Worm (Caenorhabditis elegans) whole organism, L2 larva: ENCODE data around the gene fat-3.

Experiments
- C34F6.9 ChIP-seq: fragments of 150-350 bp; optimal IDR thresholded peaks from 2 replicates; lab custom pipeline; 2014; ENCODE audit warnings: missing biosample characterization, missing genetic modification characterization
- ZK546.5 ChIP-seq: sonication (generic microtip); optimal IDR thresholded peaks from 2 replicates; lab custom pipeline; 2017; ENCODE audit warnings: missing biosample characterization, missing genetic modification characterization
- ceh-16 ChIP-seq: fragments of 150-350 bp; optimal IDR thresholded peaks from 2 replicates; lab custom pipeline; 2014; ENCODE audit warnings: missing biosample characterization, missing genetic modification characterization
- lsy-2 ChIP-seq, 2 experiments: fragments of 150-350 bp in 1 of 2; sonication (generic microtip) in 1 of 2; optimal IDR thresholded peaks; 2 replicates each; lab custom pipeline; 2014 to 2017; ENCODE audit warnings: missing biosample characterization in 2 of 2, missing genetic modification characterization in 2 of 2
- nhr-10 ChIP-seq: sonication (generic microtip); optimal IDR thresholded peaks from 2 replicates; lab custom pipeline; 2017; ENCODE audit warnings: missing biosample characterization, missing genetic modification characterization
- nhr-21 ChIP-seq: fragments of 150-350 bp; optimal IDR thresholded peaks from 2 replicates; lab custom pipeline; 2014; ENCODE audit warnings: missing biosample characterization, missing genetic modification characterization
- nhr-6 ChIP-seq: fragments of 150-350 bp; optimal IDR thresholded peaks from 2 replicates; lab custom pipeline; 2014; ENCODE audit warnings: missing biosample characterization, missing genetic modification characterization
- ztf-4 ChIP-seq: fragments of 150-350 bp; optimal IDR thresholded peaks from 2 replicates; lab custom pipeline; 2014; ENCODE audit warnings: missing biosample characterization, missing genetic modification characterization

ce11 chrIV:9850931-9851330 is 48.1 kb downstream of the fat-3 start, which contains the start of gene ssp-10:
- TF ChIP-seq ceh-16 (tag; lab: Kevin White, UChicago): no peak
- no peak for TF ChIP-seq lsy-2 (tag; optimal IDR thresholded peaks at IDR 0.05; lab: Kevin White, UChicago)
- TF ChIP-seq nhr-6: no peak
- no peak for TF ChIP-seq nhr-21 (tag; lab: Kevin White, UChicago)
- no peak for TF ChIP-seq C34F6.9 (tag; lab: Kevin White, UChicago)
- no peak for TF ChIP-seq ZK546.5 (tag; lab: Kevin White, UChicago)
- TF ChIP-seq ztf-4: no peak
- no peak for TF ChIP-seq nhr-10 (tag; lab: Kevin White, UChicago)
